Worm (Caenorhabditis elegans) whole organism, mixed stage, embryonic: ENCODE data around the gene srd-3.

Source experiments
- blmp-1 ChIP-seq: fragments of 150-350 bp; optimal IDR thresholded peaks from 2 replicates; lab custom pipeline; 2014; ENCODE audit warnings: missing biosample characterization, missing genetic modification characterization
- ceh-83 ChIP-seq: fragments of 200-800 bp; sonication (Bioruptor generic); optimal IDR thresholded peaks from 2 replicates; lab custom pipeline; 2018; ENCODE audit warnings: mild to moderate bottlenecking, missing genetic modification characterization, missing compliant biosample characterization
- ces-1 ChIP-seq: fragments of 150-350 bp; optimal IDR thresholded peaks from 2 replicates; lab custom pipeline; 2014; ENCODE audit warnings: missing biosample characterization, missing genetic modification reagents, missing genetic modification characterization
- lin-13 ChIP-seq: fragments of 150-350 bp; optimal IDR thresholded peaks from 2 replicates; lab custom pipeline; 2014; ENCODE audit warnings: missing biosample characterization, missing genetic modification characterization
- lsy-2 ChIP-seq: fragments of 150-350 bp; optimal IDR thresholded peaks from 2 replicates; lab custom pipeline; 2014; ENCODE audit warnings: missing biosample characterization, missing genetic modification characterization
- nhr-12 ChIP-seq: fragments of 150-350 bp; optimal IDR thresholded peaks from 2 replicates; lab custom pipeline; 2014; ENCODE audit warnings: missing biosample characterization, missing genetic modification characterization
- nhr-28 ChIP-seq: fragments of 150-350 bp; optimal IDR thresholded peaks from 2 replicates; lab custom pipeline; 2014; ENCODE audit warnings: missing biosample characterization, missing genetic modification characterization
- pha-4 ChIP-seq: fragments of 150-350 bp; optimal IDR thresholded peaks from 2 replicates; lab custom pipeline; 2018; ENCODE audit warnings: missing biosample characterization, missing genetic modification reagents, missing genetic modification characterization
- zip-8 ChIP-seq: fragments of 150-350 bp; optimal IDR thresholded peaks from 2 replicates; lab custom pipeline; 2014; ENCODE audit warnings: missing biosample characterization, missing genetic modification characterization

DNA sequence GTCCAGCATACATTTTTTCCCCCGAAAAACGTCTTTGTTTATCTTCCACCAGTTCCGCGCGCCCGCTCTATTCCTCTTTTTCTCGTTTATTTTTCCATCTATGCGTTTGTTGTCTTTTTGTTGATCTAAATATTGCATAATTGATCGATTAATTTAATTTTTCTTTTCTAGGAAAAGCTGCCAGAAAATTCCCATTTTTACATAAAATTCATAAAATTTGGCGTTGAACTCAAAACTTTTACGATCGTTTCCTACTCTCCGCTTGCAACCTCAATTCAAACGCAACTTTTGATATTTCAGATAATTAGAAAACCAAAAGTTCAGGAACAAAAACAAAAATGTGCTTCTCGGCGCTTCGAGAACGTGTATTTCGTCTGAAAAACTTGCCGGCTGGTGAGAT lies 20.0 kb downstream of the srd-3 start, which contains the start of gene C50D2.2:
- TF ChIP-seq ceh-83 (GFP tag; lab: Kevin White, UChicago) (no peak), lsy-2 (tag; lab: Kevin White, UChicago) (no peak), pha-4 (tag; lab: Kevin White, UChicago) (no peak), ces-1 (no peak), lin-13 (tag; lab: Kevin White, UChicago) (no peak), blmp-1 (tag; lab: Kevin White, UChicago) (no peak), nhr-12 (tag; lab: Kevin White, UChicago) (no peak), nhr-28 (no peak), zip-8 (tag; lab: Kevin White, UChicago) (no peak)
